Worm (Caenorhabditis elegans): ENCODE measurements around the gene B0303.4.
A peak's percentile ranks its signal among the peaks of the same experiment; 100 is the strongest.

DNA sequence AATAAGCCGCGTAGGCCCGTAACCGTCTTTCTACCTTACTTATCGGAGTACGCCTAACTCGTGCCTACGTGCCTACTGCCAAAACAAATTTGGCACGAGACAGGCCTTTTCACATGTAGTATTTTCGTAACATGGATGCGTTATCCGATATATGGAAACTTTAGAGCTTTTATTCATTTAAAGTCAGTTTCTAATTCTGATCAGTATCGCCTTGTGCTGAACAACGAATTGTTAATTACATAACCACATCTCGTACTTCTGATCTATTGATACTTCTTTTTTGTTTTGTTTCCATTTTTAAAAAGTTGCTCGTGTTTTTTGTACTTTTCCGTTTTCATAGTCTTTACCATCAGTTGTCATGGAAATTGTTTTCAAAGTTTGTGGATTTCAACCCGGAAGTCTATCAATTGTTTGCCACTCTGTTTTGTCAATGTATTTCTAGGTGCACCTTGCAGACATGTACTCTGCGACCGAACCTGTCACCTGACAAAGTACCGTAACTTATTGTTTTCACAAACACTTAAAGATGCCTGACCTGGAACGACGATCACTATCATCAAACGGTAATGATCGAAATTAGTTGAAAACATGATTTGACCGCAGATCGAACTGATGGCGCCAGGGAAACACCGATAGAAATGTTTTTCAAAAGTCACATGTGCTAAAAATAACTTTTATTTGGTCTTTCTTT, 31.8 kb upstream of the B0303.4 start:
- TF ChIP-seq hmg-1.2 (GFP tag; IDR thresholded peaks at IDR 0.05) (no peak), cebp-1 (GFP tag; IDR thresholded peaks at IDR 0.05) (no peak), cebp-1 (tag; optimal IDR thresholded peaks at IDR 0.05) (no peak), tlf-1 (GFP tag; optimal IDR thresholded peaks at IDR 0.05) (no peak), ama-1 (optimal IDR thresholded peaks at IDR 0.05) (peak; percentile 34), ama-1 (GFP tag; optimal IDR thresholded peaks at IDR 0.05) (no peak), F10E7.11 (tag; optimal IDR thresholded peaks at IDR 0.05) (no peak), mcd-1 (GFP tag; IDR thresholded peaks at IDR 0.05) (no peak), mes-4 (tag; optimal IDR thresholded peaks at IDR 0.05) (no peak), ceh-40 (GFP tag; IDR thresholded peaks at IDR 0.05) (no peak), F49E8.2 (tag; optimal IDR thresholded peaks at IDR 0.05; ENCODE audit: insufficient read depth) (no peak), Y79H2A.3 (GFP tag; conservative IDR thresholded peaks at IDR 0.05) (no peak), ceh-91 (GFP tag; IDR thresholded peaks at IDR 0.05) (no peak), T26A5.8 (tag; optimal IDR thresholded peaks at IDR 0.05) (no peak), unc-62 (GFP tag; optimal IDR thresholded peaks at IDR 0.05) (no peak), ets-4 (GFP tag; optimal IDR thresholded peaks at IDR 0.05) (peak; percentile 41)
